Worm (Caenorhabditis elegans): Measurements from ENCODE around the gene Y32H12A.6.

DNA sequence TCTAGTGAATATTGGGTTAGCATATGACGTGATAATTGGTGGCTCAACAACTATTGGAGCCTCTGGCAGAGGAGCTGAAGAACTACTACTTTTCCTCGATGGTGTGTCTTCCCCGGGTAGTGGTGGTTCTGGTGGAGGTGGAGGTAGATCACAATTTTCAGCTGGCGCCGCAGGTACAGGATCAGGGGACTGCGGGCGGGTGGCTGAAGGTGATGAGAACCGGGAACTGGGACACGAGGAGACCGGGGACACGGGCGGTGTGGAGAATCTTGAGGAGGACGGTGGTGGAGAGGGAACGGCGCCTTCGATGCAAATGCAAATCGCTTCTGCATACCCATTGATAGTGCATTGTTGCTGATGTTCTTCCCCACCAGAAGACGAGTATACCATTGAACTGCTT, 13.8 kb upstream of the Y32H12A.6 start:
- no peak for TF ChIP-seq pros-1 (tag; optimal IDR thresholded peaks at IDR 0.05)
- no peak for TF ChIP-seq unc-55 (GFP tag; optimal IDR thresholded peaks at IDR 0.05)
- TF ChIP-seq ceh-6 (GFP tag; optimal IDR thresholded peaks at IDR 0.05) = no peak
- TF ChIP-seq hlh-15 (tag; optimal IDR thresholded peaks at IDR 0.05) = no peak
- no peak for TF ChIP-seq elt-2 (tag; optimal IDR thresholded peaks at IDR 0.05)
- no peak for TF ChIP-seq hlh-6 (tag; optimal IDR thresholded peaks at IDR 0.05)
- no peak for TF ChIP-seq K09A11.1 (tag; optimal IDR thresholded peaks at IDR 0.05; ENCODE audit: insufficient read depth)
- no peak for TF ChIP-seq zip-5 (tag; optimal IDR thresholded peaks at IDR 0.05)
- TF ChIP-seq pag-3 (tag; optimal IDR thresholded peaks at IDR 0.05; ENCODE audit: borderline replicate concordance) = no peak
- no peak for TF ChIP-seq hlh-30 (tag; optimal IDR thresholded peaks at IDR 0.05; ENCODE audit: insufficient read depth)
- no peak for TF ChIP-seq nfya-1 (tag; optimal IDR thresholded peaks at IDR 0.05)
- no peak for TF ChIP-seq hlh-8 (tag; optimal IDR thresholded peaks at IDR 0.05)
- no peak for TF ChIP-seq madf-2 (tag; optimal IDR thresholded peaks at IDR 0.05)

Measured in whole organism, late embryonic.